Worm (Caenorhabditis elegans) whole organism, L2 larva: ENCODE results near the gene rpl-42.

Experiments used
- nhr-25 ChIP-seq: fragments of 150-350 bp; sonication (generic microtip); optimal IDR thresholded peaks from 3 replicates; lab custom pipeline; 2014; ENCODE audit warnings: missing biosample characterization, missing genetic modification characterization
- unc-39 ChIP-seq: fragments of 150-350 bp; optimal IDR thresholded peaks from 2 replicates; lab custom pipeline; 2014; ENCODE audit warnings: missing biosample characterization, missing genetic modification characterization
- ztf-11 ChIP-seq: sonication (generic microtip); optimal IDR thresholded peaks from 2 replicates; lab custom pipeline; 2017; ENCODE audit warnings: missing biosample characterization, missing genetic modification characterization

ce11 chrII:11127364-11127763, 34.9 kb downstream of the rpl-42 start, which contains the start of gene F40F8.1:
- no peak for TF ChIP-seq nhr-25 (tag; lab: Kevin White, UChicago)
- no peak for TF ChIP-seq ztf-11 (tag; lab: Kevin White, UChicago)
- no peak for TF ChIP-seq unc-39 (tag; lab: Kevin White, UChicago)
